Worm (Caenorhabditis elegans) whole organism, young adult: Measurements from ENCODE around the gene F53H4.6.

Source experiments
- B0019.2 ChIP-seq: fragments of 200-800 bp; sonication (Bioruptor generic); conservative IDR thresholded peaks from 2 replicates; pipeline ENCODE4 v1.3.6; 2022; ENCODE audit warnings: missing genetic modification reagents, missing genetic modification characterization, missing compliant biosample characterization
- B0261.1 ChIP-seq: sonication (generic microtip); optimal IDR thresholded peaks from 2 replicates; lab custom pipeline; 2016; ENCODE audit warnings: mild to moderate bottlenecking, missing genetic modification characterization, moderate library complexity, missing compliant biosample characterization
- B0336.3 ChIP-seq: fragments of 200-800 bp; sonication (Bioruptor generic); IDR thresholded peaks from 2 replicates; pipeline ENCODE4 v1.3.6; 2022; ENCODE audit warnings: missing genetic modification characterization, missing compliant biosample characterization
- K11D2.4 ChIP-seq: fragments of 200-800 bp; sonication (Bioruptor generic); IDR thresholded peaks from 2 replicates; pipeline ENCODE4 v1.3.6; 2022; ENCODE audit warnings: missing genetic modification reagents, missing genetic modification characterization, missing compliant biosample characterization
- K12H6.12 ChIP-seq: fragments of 200-800 bp; sonication (Bioruptor generic); optimal IDR thresholded peaks from 2 replicates; lab custom pipeline; 2018; ENCODE audit warnings: mild to moderate bottlenecking, missing genetic modification characterization, missing compliant biosample characterization
- Y53G8AR.9 ChIP-seq: fragments of 200-800 bp; sonication (Bioruptor generic); conservative IDR thresholded peaks from 2 replicates; pipeline ENCODE4 v1.3.6; 2022; ENCODE audit warnings: missing genetic modification reagents, missing genetic modification characterization, missing compliant biosample characterization
- Y95B8A.8 ChIP-seq: fragments of 200-800 bp; sonication (Bioruptor generic); IDR thresholded peaks from 2 replicates; pipeline ENCODE4 v1.3.6; 2022; ENCODE audit warnings: missing genetic modification reagents, missing genetic modification characterization, missing compliant biosample characterization
- attf-3 ChIP-seq: fragments of 200-800 bp; sonication (Bioruptor generic); conservative IDR thresholded peaks from 2 replicates; pipeline ENCODE4 v1.3.6; 2022; ENCODE audit warnings: missing genetic modification reagents, missing genetic modification characterization, missing compliant biosample characterization
- bed-1 ChIP-seq: fragments of 200-800 bp; sonication (Bioruptor generic); IDR thresholded peaks from 2 replicates; pipeline ENCODE4 v1.3.6; 2022; ENCODE audit warnings: missing genetic modification reagents, missing genetic modification characterization, missing compliant biosample characterization
- ccch-3 ChIP-seq: fragments of 200-800 bp; sonication (Bioruptor generic); optimal IDR thresholded peaks from 2 replicates; lab custom pipeline; 2018; ENCODE audit warnings: mild to moderate bottlenecking, missing genetic modification characterization, missing compliant biosample characterization
- ceh-100 ChIP-seq: fragments of 200-800 bp; sonication (Bioruptor generic); IDR thresholded peaks from 2 replicates; pipeline ENCODE4 v1.3.6; 2022; ENCODE audit warnings: missing genetic modification reagents, missing genetic modification characterization, missing compliant biosample characterization
- chd-7 ChIP-seq: sonication (generic microtip); optimal IDR thresholded peaks from 2 replicates; lab custom pipeline; 2016; ENCODE audit warnings: mild to moderate bottlenecking, missing genetic modification characterization, moderate library complexity, missing compliant biosample characterization
- hlh-26 ChIP-seq: fragments of 200-800 bp; sonication (Bioruptor generic); conservative IDR thresholded peaks from 2 replicates; pipeline ENCODE4 v1.3.6; 2022; ENCODE audit warnings: missing genetic modification reagents, missing genetic modification characterization, missing compliant biosample characterization
- hmg-1.2 ChIP-seq: fragments of 200-800 bp; sonication (Bioruptor generic); IDR thresholded peaks from 2 replicates; pipeline ENCODE4 v1.3.6; 2022; ENCODE audit warnings: missing genetic modification reagents, missing genetic modification characterization, missing compliant biosample characterization
- hrde-1 ChIP-seq: sonication (generic microtip); optimal IDR thresholded peaks from 2 replicates; lab custom pipeline; 2016; ENCODE audit warnings: missing genetic modification characterization, mild to moderate bottlenecking, missing compliant biosample characterization, moderate library complexity, missing genotype, missing genetic modification reagents, borderline replicate concordance
- hsf-1 ChIP-seq: fragments of 200-800 bp; sonication (Bioruptor generic); IDR thresholded peaks from 2 replicates; pipeline ENCODE4 v1.3.6; 2022; ENCODE audit warnings: missing genetic modification reagents, missing genetic modification characterization, missing compliant biosample characterization
- let-526 ChIP-seq: fragments of 200-800 bp; sonication (Bioruptor generic); IDR thresholded peaks from 2 replicates; pipeline ENCODE4 v1.3.6; 2022; ENCODE audit warnings: missing genetic modification reagents, missing genetic modification characterization, missing compliant biosample characterization
- lin-26 ChIP-seq: fragments of 200-800 bp; sonication (Bioruptor generic); IDR thresholded peaks from 2 replicates; pipeline ENCODE4 v1.3.6; 2022; ENCODE audit warnings: missing genetic modification reagents, missing genetic modification characterization, missing compliant biosample characterization
- lsy-27 ChIP-seq: sonication (generic microtip); optimal IDR thresholded peaks from 2 replicates; lab custom pipeline; 2017; ENCODE audit warnings: missing genetic modification characterization, mild to moderate bottlenecking, missing compliant biosample characterization, antibody characterized with exemption, missing genotype, borderline replicate concordance; ENCODE audit not compliant: insufficient read depth
- madf-3 ChIP-seq: fragments of 200-800 bp; sonication (Bioruptor generic); IDR thresholded peaks from 2 replicates; pipeline ENCODE4 v1.3.6; 2022; ENCODE audit warnings: missing genetic modification reagents, missing genetic modification characterization, missing compliant biosample characterization
- madf-6 ChIP-seq: fragments of 200-800 bp; sonication (Bioruptor generic); IDR thresholded peaks from 2 replicates; pipeline ENCODE4 v1.3.6; 2022; ENCODE audit warnings: missing genetic modification reagents, missing genetic modification characterization, missing compliant biosample characterization
- mcd-1 ChIP-seq: fragments of 200-800 bp; sonication (Bioruptor generic); IDR thresholded peaks from 2 replicates; pipeline ENCODE4 v1.3.6; 2022; ENCODE audit warnings: missing genetic modification reagents, missing genetic modification characterization, missing compliant biosample characterization
- nfya-1 ChIP-seq: sonication (generic microtip); optimal IDR thresholded peaks from 2 replicates; lab custom pipeline; 2017; ENCODE audit warnings: antibody characterized with exemption, missing compliant biosample characterization, missing genetic modification characterization, borderline replicate concordance; ENCODE audit not compliant: insufficient read depth
- nfya-2 ChIP-seq: fragments of 200-800 bp; sonication (Bioruptor generic); IDR thresholded peaks from 2 replicates; pipeline ENCODE4 v1.3.6; 2022; ENCODE audit warnings: missing genetic modification reagents, missing genetic modification characterization, missing compliant biosample characterization
- nfyb-1 ChIP-seq: fragments of 200-800 bp; sonication (Bioruptor generic); IDR thresholded peaks from 2 replicates; pipeline ENCODE4 v1.3.6; 2022; ENCODE audit warnings: missing genetic modification reagents, missing genetic modification characterization, missing compliant biosample characterization
- nhr-80 ChIP-seq: sonication (generic microtip); optimal IDR thresholded peaks from 2 replicates; lab custom pipeline; 2016; ENCODE audit warnings: missing genetic modification characterization, missing compliant biosample characterization
- pbrm-1 ChIP-seq: fragments of 200-800 bp; sonication (Bioruptor generic); IDR thresholded peaks from 2 replicates; pipeline ENCODE4 v1.3.6; 2022; ENCODE audit warnings: missing genetic modification reagents, missing genetic modification characterization, missing compliant biosample characterization
- pha-4 ChIP-seq: fragments of 150-350 bp; sonication (generic microtip); optimal IDR thresholded peaks from 2 replicates; lab custom pipeline; 2014; ENCODE audit warnings: missing biosample characterization, missing genetic modification reagents, missing genetic modification characterization
- rec-8 ChIP-seq, 2 experiments: sonication (generic microtip); optimal IDR thresholded peaks; 2 replicates each; lab custom pipeline; 2016; ENCODE audit warnings: mild to moderate bottlenecking in 2 of 2, missing genetic modification characterization in 2 of 2, missing genetic modification reagents in 2 of 2, missing genotype in 2 of 2, missing biosample characterization in 1 of 2, missing compliant biosample characterization in 1 of 2, moderate library complexity in 1 of 2
- snpc-1.1 ChIP-seq: sonication (generic microtip); optimal IDR thresholded peaks from 2 replicates; lab custom pipeline; 2017; ENCODE audit warnings: missing genetic modification characterization, mild to moderate bottlenecking, missing compliant biosample characterization, antibody characterized with exemption, moderate library complexity, missing genotype, missing genetic modification reagents; ENCODE audit not compliant: insufficient read depth
- snpc-1.3 ChIP-seq: sonication (generic microtip); optimal IDR thresholded peaks from 2 replicates; lab custom pipeline; 2017; ENCODE audit warnings: missing genetic modification characterization, mild to moderate bottlenecking, missing compliant biosample characterization, antibody characterized with exemption, moderate library complexity, missing genotype, missing genetic modification reagents; ENCODE audit not compliant: insufficient read depth
- snpc-3.4 ChIP-seq: sonication (generic microtip); optimal IDR thresholded peaks from 2 replicates; lab custom pipeline; 2017; ENCODE audit warnings: missing genetic modification characterization, mild to moderate bottlenecking, missing compliant biosample characterization, antibody characterized with exemption, moderate library complexity, missing genotype, missing genetic modification reagents
- snpc-4 ChIP-seq, 5 experiments: fragments of 150-350 bp in 1 of 5; sonication (generic microtip) in 4 of 5; optimal IDR thresholded peaks; 2 replicates each; lab custom pipeline; 2014 to 2018; ENCODE audit warnings: missing genetic modification characterization in 5 of 5, missing biosample characterization in 3 of 5, antibody characterized with exemption in 2 of 5, mild to moderate bottlenecking in 2 of 5, missing compliant biosample characterization in 2 of 5, missing genotype in 2 of 5, moderate library complexity in 2 of 5, missing genetic modification reagents in 1 of 5
- tbx-9 ChIP-seq: sonication (generic microtip); optimal IDR thresholded peaks from 2 replicates; lab custom pipeline; 2016; ENCODE audit warnings: borderline replicate concordance, missing genetic modification characterization, inconsistent platforms, missing compliant biosample characterization
- zfh-2 ChIP-seq: fragments of 200-800 bp; sonication (Bioruptor generic); conservative IDR thresholded peaks from 2 replicates; pipeline ENCODE4 v1.3.6; 2022; ENCODE audit warnings: missing genetic modification reagents, missing genetic modification characterization, missing compliant biosample characterization
- ztf-18 ChIP-seq: sonication (generic microtip); optimal IDR thresholded peaks from 2 replicates; lab custom pipeline; 2016; ENCODE audit warnings: missing genotype, mild to moderate bottlenecking, missing genetic modification characterization, missing compliant biosample characterization
- ztf-3 ChIP-seq: fragments of 200-800 bp; sonication (Bioruptor generic); optimal IDR thresholded peaks from 2 replicates; lab custom pipeline; 2018; ENCODE audit warnings: mild to moderate bottlenecking, missing genetic modification characterization, missing compliant biosample characterization
- ztf-6 ChIP-seq: fragments of 200-800 bp; sonication (Bioruptor generic); IDR thresholded peaks from 2 replicates; pipeline ENCODE4 v1.3.6; 2022; ENCODE audit warnings: missing genetic modification reagents, missing genetic modification characterization, missing compliant biosample characterization

Gene F53H4.6

DNA sequence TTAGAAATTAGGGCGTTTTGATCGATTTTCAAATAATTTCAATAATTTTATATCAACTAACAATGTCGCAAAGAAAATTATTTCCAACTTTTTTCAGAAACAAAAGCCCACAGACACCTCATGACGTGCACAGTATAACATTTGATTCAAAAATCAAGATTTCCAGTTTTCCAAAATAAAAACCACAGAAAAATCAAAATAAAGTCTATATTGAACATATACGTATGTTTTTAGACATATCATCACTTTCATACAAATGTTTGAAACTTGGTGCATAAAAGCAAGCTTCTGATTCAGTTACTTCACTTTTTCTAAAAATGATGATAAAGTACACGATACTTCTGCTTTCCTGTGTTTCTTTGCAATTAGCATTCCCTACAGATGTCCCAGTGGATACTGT is 3.6 kb downstream of the F53H4.6 start, which contains the start of gene F53H4.2:
Gene F53H4.2 (plus strand): TSS at position 301 of the 400 bp plus-strand sequence.
- TF ChIP-seq pha-4 (tag; lab: Kevin White, UChicago) (no peak), bed-1 (no peak), hrde-1 (tag; lab: Kevin White, UChicago) (no peak), hlh-26 (GFP tag; lab: Robert Waterston, UW) (no peak), snpc-3.4 (tag; lab: Kevin White, UChicago) (no peak)

DNA sequence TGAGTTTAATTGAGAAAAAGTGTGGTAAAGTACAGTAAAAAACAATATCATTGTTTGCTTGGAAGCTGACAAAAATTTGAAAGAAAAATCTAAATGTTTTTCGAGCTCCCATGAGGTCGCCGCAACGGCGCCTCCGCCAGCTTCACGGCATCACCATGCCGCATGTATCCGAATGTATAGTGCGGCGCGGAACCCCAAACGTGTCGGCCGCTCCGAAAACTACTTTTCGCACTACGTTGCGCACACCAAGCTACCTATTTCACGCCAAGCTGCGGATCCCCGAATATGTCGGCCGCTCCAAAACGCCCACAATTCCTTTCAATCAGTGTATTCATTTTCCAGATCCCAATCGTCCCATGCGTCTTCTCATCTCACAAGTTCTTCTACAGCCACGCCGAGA is 9.4 kb downstream of the F53H4.6 start:
- TF ChIP-seq lin-26 (GFP tag; lab: Robert Waterston, UW) (no peak), hsf-1 (no peak), chd-7 (no peak), nfyb-1 (GFP tag; lab: Robert Waterston, UW) (no peak), nfya-1 (no peak), zfh-2 (GFP tag; lab: Robert Waterston, UW) (peak; percentile 66; the same call in 1 of the 2 replicates), nfya-2 (GFP tag; lab: Robert Waterston, UW) (no peak), ztf-3 (GFP tag; lab: Kevin White, UChicago) (no peak), Y53G8AR.9 (GFP tag; lab: Robert Waterston, UW) (no peak), snpc-4 (GFP tag; optimal IDR thresholded peaks at IDR 0.05; lab: Kevin White, UChicago) (peak; percentile 45), snpc-4 (tag; optimal IDR thresholded peaks at IDR 0.05; lab: Kevin White, UChicago) (peak in 2 of 4 experiments; percentile 87 to 90), nhr-80 (tag; lab: Kevin White, UChicago) (no peak), madf-3 (GFP tag; lab: Robert Waterston, UW) (no peak), mcd-1 (GFP tag; lab: Robert Waterston, UW) (no peak), B0336.3 (GFP tag; lab: Robert Waterston, UW) (no peak), ccch-3 (GFP tag; lab: Kevin White, UChicago) (no peak), ztf-6 (GFP tag; lab: Robert Waterston, UW) (no peak), B0261.1 (tag; lab: Kevin White, UChicago) (no peak), lsy-27 (tag; lab: Kevin White, UChicago) (no peak), pha-4 (tag; lab: Kevin White, UChicago) (no peak), snpc-1.3 (tag; lab: Kevin White, UChicago) (no peak), K12H6.12 (no peak), snpc-1.1 (tag; lab: Kevin White, UChicago) (peak; percentile 21), hlh-26 (GFP tag; lab: Robert Waterston, UW) (no peak), ceh-100 (GFP tag; lab: Robert Waterston, UW) (no peak), B0019.2 (GFP tag; lab: Robert Waterston, UW) (no peak), hmg-1.2 (GFP tag; lab: Robert Waterston, UW) (peak; percentile 45; the same call in 1 of the 2 replicates), rec-8 (tag; optimal IDR thresholded peaks at IDR 0.05; lab: Kevin White, UChicago) (no peak), madf-6 (GFP tag; lab: Robert Waterston, UW) (no peak), tbx-9 (tag; lab: Kevin White, UChicago) (no peak), attf-3 (GFP tag; lab: Robert Waterston, UW) (no peak), let-526 (GFP tag; lab: Robert Waterston, UW) (no peak), pbrm-1 (no peak), ztf-18 (tag; lab: Kevin White, UChicago) (no peak), K11D2.4 (GFP tag; lab: Robert Waterston, UW) (no peak), Y95B8A.8 (GFP tag; lab: Robert Waterston, UW) (no peak)
